Worm (Caenorhabditis elegans) whole organism, dauer: ENCODE data around the gene F21C10.19.

Source experiments
- unc-62 ChIP-seq: sonication (generic microtip); optimal IDR thresholded peaks from 2 replicates; lab custom pipeline; 2017; ENCODE audit warnings: missing biosample characterization, missing genetic modification reagents, missing genetic modification characterization

The F21C10.19 gene

DNA sequence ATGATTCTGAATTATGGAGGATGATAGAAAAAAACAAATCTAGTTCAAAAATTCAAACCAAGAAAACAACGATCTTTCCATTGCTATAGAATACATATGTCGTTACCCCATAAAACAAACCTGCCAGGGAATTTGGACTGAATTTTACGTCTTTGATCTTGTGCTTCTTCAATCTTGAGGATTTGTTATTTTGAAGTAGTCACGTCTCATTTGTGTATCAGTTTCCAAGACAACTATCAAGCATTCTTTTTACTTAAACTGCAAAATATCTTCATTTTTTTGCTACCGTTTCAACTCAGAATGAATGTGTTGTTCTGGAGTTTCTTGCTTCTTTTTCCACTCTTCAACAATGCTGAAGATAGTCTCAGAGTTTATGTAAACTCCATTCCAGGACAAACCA lies at the start of gene F21C10.19:
F21C10.19 (plus strand) TSS at position 301 of the 400 bp plus-strand sequence.
- no peak for TF ChIP-seq unc-62

DNA sequence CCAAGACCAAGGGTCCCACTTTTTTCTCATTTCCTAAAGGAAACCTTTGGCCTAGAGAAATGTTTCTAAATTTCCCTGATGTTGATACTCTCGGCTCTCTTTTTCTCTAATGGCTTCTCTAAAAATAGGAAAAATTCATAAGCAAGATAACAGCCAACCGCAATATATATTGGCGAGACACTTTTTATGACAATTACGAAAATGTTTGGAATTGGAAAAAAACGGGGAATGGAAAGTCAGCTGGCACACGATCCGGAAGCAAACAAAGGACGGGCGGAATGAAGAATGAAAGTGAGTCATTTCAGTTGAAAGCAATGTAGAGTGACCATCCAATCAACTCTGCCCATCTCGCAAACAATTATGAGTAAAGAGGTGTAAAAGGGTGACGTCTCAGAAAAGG lies 49.5 kb upstream of the F21C10.19 start:
- no peak for TF ChIP-seq unc-62

DNA sequence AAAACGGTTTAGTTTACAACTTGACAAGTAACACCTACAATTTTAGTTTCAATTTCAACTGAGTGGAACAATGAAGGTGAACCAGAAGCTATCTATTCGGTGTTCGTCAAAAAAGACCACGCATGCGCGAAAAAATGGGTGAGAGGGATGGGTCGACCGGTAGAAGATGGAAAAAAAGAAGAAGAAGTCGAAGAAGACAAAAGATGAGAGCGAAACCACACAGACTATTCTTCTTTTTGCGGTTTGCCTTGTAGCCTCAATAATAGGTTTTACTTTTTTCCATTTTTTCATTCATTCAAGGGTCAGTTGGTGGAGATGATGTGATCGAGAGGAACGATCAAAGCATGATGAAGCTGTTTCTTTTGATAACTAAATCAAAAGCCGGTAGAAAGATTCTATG lies 48.5 kb upstream of the F21C10.19 start:
- TF ChIP-seq unc-62: no peak

DNA sequence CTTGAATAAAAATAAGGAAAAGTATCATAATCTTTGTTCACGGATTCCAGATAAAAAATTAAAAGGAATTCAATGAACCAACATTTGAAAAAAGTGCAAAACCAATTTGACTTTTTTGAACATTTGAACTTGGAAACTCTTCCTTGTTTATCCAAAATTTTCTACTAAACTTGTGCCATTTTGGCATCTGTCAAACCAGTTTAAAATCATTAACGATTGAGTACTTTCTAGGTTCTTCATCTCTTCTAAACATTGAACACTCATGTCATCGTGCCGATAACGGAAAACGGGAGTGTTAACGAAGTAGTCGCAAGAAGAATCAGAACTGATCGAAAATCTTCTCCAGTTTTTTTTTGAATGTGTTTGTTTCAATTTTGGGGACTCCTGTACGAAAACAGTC lies 46.6 kb upstream of the F21C10.19 start:
- TF ChIP-seq unc-62: no peak

- TF ChIP-seq unc-62: no peak
These were observed 45.0 kb upstream of the F21C10.19 start for ce11 chrV:9085845-9086244.

- no peak for TF ChIP-seq unc-62
These were observed 42.1 kb upstream of the F21C10.19 start for ce11 chrV:9088758-9089157.

DNA sequence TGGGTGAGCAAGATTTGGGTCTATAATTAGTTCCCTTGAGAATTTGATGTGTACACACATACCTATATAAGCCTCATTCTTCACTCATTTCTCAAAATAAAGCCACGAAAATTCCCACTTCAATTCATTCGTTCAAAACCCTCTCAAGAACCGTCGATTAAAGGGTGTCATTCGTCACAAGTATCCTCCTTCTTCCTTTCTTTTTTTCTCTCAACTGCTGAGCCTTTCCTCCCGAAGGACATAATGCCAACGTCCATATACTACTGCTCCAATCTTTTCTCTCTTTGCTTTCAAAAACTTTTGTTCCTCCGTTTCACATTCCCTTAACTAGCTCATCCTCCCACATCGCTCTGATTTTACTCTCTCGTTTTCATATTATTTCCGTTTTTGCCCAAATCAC lies 38.7 kb upstream of the F21C10.19 start, which contains the start of gene T27E4.1:
T27E4.1 (plus strand) TSS at position 137 of the 400 bp plus-strand sequence.
- TF ChIP-seq unc-62: no peak

ce11 chrV:9094060-9094628 lies 36.7 kb upstream of the F21C10.19 start:
- TF ChIP-seq unc-62: no peak

ce11 chrV:9094976-9095375 lies 35.9 kb upstream of the F21C10.19 start:
- no peak for TF ChIP-seq unc-62

- TF ChIP-seq unc-62: no peak
These were observed 35.1 kb upstream of the F21C10.19 start, which contains the start of gene F21C10.10 for ce11 chrV:9095613-9096317. TSS of gene F21C10.10 (plus strand) at chrV:9096267.

DNA sequence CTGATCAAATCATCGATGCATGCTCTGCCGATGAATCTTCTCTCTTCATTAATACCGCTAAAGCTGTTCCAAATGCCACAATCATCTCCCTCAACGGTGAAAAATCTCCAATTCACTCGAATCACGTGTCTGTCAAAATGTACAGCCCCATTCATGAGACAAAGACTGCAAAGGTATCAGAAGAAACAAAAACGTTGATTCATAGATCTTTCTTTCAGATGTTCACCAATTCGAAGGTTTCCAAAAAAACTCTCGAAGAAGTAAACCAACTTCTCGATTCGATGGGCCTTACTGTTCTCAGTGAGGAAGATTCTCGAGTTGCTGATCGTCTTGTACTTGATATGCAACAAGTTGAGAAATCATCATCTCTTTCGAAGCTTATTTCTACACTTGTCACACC lies 34.2 kb upstream of the F21C10.19 start:
- no peak for TF ChIP-seq unc-62

DNA sequence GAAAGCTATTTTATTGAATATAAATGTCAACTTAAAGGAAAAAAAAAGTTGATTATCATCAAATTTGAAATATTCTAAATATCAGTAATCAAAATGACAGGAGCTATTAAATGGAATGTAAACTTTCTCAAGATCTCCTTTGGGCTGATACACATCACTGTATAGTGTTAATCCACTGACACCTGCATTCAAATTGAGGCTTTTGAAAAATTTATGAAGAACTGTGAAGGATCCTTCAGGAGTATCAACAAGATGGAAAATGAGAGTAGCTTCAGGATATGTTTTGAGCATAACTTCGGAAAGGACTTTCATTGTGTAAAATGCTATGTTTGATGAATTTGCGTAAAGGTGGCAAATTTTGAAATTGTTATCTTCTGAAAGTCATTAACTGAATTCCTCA lies 33.7 kb upstream of the F21C10.19 start:
- TF ChIP-seq unc-62: no peak

ce11 chrV:9098280-9098973 lies 32.4 kb upstream of the F21C10.19 start, which contains the start of gene F21C10.9:
TSS of gene F21C10.9 (minus strand) at chrV:9098696.
- TF ChIP-seq unc-62: no peak

- TF ChIP-seq unc-62: no peak
These were observed 29.8 kb upstream of the F21C10.19 start, which contains the start of gene frpr-6 for ce11 chrV:9101062-9101461. TSS of gene frpr-6 (minus strand) at chrV:9101162.

- TF ChIP-seq unc-62: no peak
These were observed 22.6 kb upstream of the F21C10.19 start, which contains the start of gene F21C10.18 for ce11 chrV:9108219-9108618. TSS of gene F21C10.18 (plus strand) at chrV:9108519.

ce11 chrV:9109281-9109680 lies 21.6 kb upstream of the F21C10.19 start, which contains the start of gene pqn-31:
TSS of gene pqn-31 (plus strand) at chrV:9109581.
- TF ChIP-seq unc-62: no peak

ce11 chrV:9111957-9112356 lies 18.9 kb upstream of the F21C10.19 start:
- no peak for TF ChIP-seq unc-62
